Fruit fly (Drosophila melanogaster): Measurements from ENCODE around the gene Sec22.

DNA sequence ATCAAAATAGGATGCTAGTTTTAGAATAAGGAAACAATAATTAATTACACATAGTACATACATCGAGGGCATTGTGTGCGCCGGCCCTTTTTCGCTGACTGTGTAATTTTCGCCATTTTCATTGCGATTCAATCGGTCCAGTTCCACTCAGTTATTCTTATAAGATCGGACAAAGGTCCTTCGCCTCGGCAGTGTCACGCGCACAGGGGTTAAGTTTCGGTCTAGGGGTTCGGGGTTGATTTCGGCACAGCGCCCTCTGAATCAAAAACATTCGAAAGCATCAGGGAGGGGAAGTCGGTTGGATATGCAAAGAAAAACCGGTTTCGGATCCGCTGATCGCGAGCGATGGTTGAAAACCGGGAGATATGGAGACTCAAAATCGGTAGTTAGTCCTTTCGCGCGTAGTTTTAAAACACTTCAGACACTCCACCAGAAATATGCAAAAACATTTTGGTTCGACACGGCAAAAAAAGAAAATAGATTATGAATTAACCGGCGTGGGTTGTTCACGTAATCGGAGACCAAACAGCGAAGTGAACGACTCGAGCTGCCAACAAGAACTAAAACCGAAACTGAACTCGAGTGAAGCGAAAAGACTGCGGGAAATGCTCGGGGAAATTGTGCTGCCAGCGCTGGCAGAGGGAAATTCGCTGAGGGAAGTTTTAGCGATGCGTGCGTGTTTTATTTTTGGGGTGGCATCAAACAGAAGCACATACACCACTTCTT lies 30.3 kb downstream of the Sec22 start:
- TF ChIP-seq CG33017 (tag; optimal IDR thresholded peaks at IDR 0.05) (no peak), Hr96 (GFP tag; optimal IDR thresholded peaks at IDR 0.05) (no peak), CG14711 (tag; optimal IDR thresholded peaks at IDR 0.05) (no peak), cic (GFP tag; optimal IDR thresholded peaks at IDR 0.05) (no peak), CG1620 (GFP tag; optimal IDR thresholded peaks at IDR 0.05) (no peak), kay (GFP tag; ENCODE audit: borderline replicate concordance) (no peak), Clk (GFP tag; optimal IDR thresholded peaks at IDR 0.05) (no peak), Mnt (GFP tag; optimal IDR thresholded peaks at IDR 0.05) (no peak), bab1 (GFP tag; optimal IDR thresholded peaks at IDR 0.05) (no peak)

All from whole organism, adult.